Worm (Caenorhabditis elegans) whole organism, late embryonic: ENCODE results near the gene K10G9.2.

ENCODE experiments used
- C38D4.7 ChIP-seq: fragments of 200-800 bp; sonication (Bioruptor generic); optimal IDR thresholded peaks from 2 replicates; lab custom pipeline; 2018; ENCODE audit warnings: mild to moderate bottlenecking, missing genetic modification characterization, moderate library complexity, missing compliant biosample characterization
- T23F11.4 ChIP-seq: fragments of 200-800 bp; sonication (Bioruptor generic); optimal IDR thresholded peaks from 2 replicates; lab custom pipeline; 2018; ENCODE audit warnings: mild to moderate bottlenecking, missing genetic modification characterization, missing compliant biosample characterization
- ahr-1 ChIP-seq: sonication (generic microtip); optimal IDR thresholded peaks from 2 replicates; lab custom pipeline; 2016; ENCODE audit warnings: missing genetic modification characterization, missing compliant biosample characterization
- ama-1 ChIP-seq: fragments of 150-350 bp; optimal IDR thresholded peaks from 2 replicates; lab custom pipeline; 2014
- elt-2 ChIP-seq: sonication (generic microtip); optimal IDR thresholded peaks from 2 replicates; lab custom pipeline; 2016; ENCODE audit warnings: missing genetic modification reagents, missing genetic modification characterization, missing compliant biosample characterization
- elt-4 ChIP-seq: sonication (generic microtip); optimal IDR thresholded peaks from 2 replicates; lab custom pipeline; 2016; ENCODE audit warnings: missing genetic modification characterization, missing compliant biosample characterization
- eyg-1 ChIP-seq: sonication (generic microtip); optimal IDR thresholded peaks from 2 replicates; lab custom pipeline; 2016; ENCODE audit warnings: missing genotype, missing genetic modification characterization, missing compliant biosample characterization
- hlh-13 ChIP-seq: fragments of 200-800 bp; sonication (Bioruptor generic); optimal IDR thresholded peaks from 2 replicates; lab custom pipeline; 2018; ENCODE audit warnings: mild to moderate bottlenecking, missing genetic modification characterization, missing compliant biosample characterization
- lin-11 ChIP-seq: fragments of 200-800 bp; sonication (Bioruptor generic); optimal IDR thresholded peaks from 2 replicates; lab custom pipeline; 2018; ENCODE audit warnings: mild to moderate bottlenecking, missing genetic modification characterization, missing compliant biosample characterization
- pha-4 ChIP-seq: fragments of 150-350 bp; optimal IDR thresholded peaks from 2 replicates; lab custom pipeline; 2018; ENCODE audit warnings: missing biosample characterization, missing genetic modification reagents, missing genetic modification characterization
- sox-4 ChIP-seq: sonication (generic microtip); optimal IDR thresholded peaks from 2 replicates; lab custom pipeline; 2017; ENCODE audit warnings: mild to moderate bottlenecking, missing genetic modification characterization, inconsistent platforms, missing compliant biosample characterization

DNA sequence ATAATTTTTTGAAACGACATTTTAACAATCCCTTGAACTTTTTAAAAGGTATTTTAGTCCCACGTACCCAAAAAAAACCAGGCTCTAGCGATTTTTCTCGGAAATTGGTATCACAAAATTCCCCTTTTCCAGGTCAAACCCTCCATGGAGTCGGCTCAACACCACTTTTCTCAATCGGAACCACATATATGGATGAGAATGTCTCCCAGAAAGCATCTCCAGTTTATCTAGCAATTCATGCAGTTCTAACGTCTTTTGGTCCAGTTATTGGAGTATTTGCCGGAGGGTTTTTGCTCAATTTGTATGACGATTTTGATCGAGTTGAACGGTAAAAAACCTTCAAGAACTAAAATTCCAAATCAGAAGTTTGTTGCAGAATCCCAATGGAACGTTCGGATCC is 45.6 kb upstream of the K10G9.2 start:
- TF ChIP-seq ama-1, result no peak
- no peak for TF ChIP-seq eyg-1
- no peak for TF ChIP-seq sox-4 (tag; lab: Kevin White, UChicago)
- TF ChIP-seq ahr-1 (tag; lab: Kevin White, UChicago), result no peak
- TF ChIP-seq T23F11.4 (GFP tag; lab: Kevin White, UChicago), result no peak
- no peak for TF ChIP-seq lin-11 (tag; lab: Kevin White, UChicago)
- TF ChIP-seq hlh-13 (GFP tag; lab: Kevin White, UChicago), result no peak
- no peak for TF ChIP-seq elt-2 (tag; lab: Kevin White, UChicago)
- no peak for TF ChIP-seq C38D4.7 (GFP tag; lab: Kevin White, UChicago)
- TF ChIP-seq pha-4 (tag; lab: Kevin White, UChicago), result no peak
- no peak for TF ChIP-seq elt-4 (tag; lab: Kevin White, UChicago)
